Fruit fly (Drosophila melanogaster): ENCODE measurements around the gene CG8209.

The CG8209 gene

DNA sequence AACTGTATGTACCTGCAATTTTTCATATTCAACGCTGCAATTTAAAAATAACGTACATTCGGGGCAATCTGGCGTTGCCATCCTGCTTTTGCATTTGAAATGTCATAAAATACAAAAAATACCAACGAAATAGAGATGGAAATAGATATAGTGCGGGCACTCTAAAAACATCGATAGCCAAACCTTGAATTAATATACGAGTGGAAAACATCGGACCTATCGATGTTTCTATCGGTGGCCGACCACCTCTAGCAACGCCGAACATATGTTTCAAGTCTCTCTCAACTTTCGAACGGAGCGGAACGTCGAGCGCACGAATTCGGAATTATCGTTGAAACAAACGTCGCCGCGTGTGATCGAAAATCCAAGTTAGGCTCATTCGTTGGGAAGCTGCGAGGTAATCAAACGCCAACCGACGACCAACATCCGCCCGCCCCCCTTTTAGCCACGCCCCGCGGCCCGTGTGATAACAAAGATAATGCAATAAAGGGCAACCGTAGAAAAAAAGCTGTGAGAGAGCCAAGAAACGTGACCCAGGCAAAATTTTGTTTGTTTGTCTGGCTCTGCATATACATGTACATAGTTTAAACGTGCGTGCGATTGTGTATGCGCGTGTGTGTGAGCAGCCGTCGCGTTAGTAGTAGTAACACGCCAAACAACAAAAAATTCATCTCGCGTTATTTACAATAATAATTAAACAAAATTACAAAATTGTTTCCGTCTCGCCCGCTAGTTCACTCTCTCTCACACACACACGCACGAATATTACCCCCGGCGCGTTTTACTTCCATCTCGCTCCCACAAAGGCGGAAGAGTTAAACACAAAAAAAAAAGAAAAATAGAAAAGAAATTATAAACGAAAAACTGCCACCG lies 2.8 kb downstream of the CG8209 start, which contains the start of gene nmo (continued):
- TF ChIP-seq gro (GFP tag; optimal IDR thresholded peaks at IDR 0.05) (peak; percentile 67), ewg (GFP tag; optimal IDR thresholded peaks at IDR 0.05) (no peak), CG3407 (GFP tag; optimal IDR thresholded peaks at IDR 0.05) (no peak), dysf (GFP tag; IDR thresholded peaks at IDR 0.05) (no peak), caup (GFP tag; optimal IDR thresholded peaks at IDR 0.05; ENCODE audit: severe bottlenecking) (peak; percentile 26), CG11247 (GFP tag; IDR thresholded peaks at IDR 0.05) (no peak), CG16815 (GFP tag; optimal IDR thresholded peaks at IDR 0.05) (no peak), CG30020 (tag; optimal IDR thresholded peaks at IDR 0.05) (peak; percentile 3), CG17328 (GFP tag; IDR thresholded peaks at IDR 0.05) (no peak), HHEX (GFP tag; optimal IDR thresholded peaks at IDR 0.05) (peak; percentile 25), tna (GFP tag; IDR thresholded peaks at IDR 0.05; ENCODE audit: partially characterized antibody) (no peak), Bteb2 (GFP tag; optimal IDR thresholded peaks at IDR 0.05) (no peak), insv (GFP tag; optimal IDR thresholded peaks at IDR 0.05) (no peak), ken (GFP tag; IDR thresholded peaks at IDR 0.05) (no peak), bigmax (GFP tag; optimal IDR thresholded peaks at IDR 0.05) (no peak), dm (GFP tag; optimal IDR thresholded peaks at IDR 0.05) (no peak), zf30C (GFP tag; optimal IDR thresholded peaks at IDR 0.05) (no peak), mirr (GFP tag; optimal IDR thresholded peaks at IDR 0.05) (no peak), chinmo (GFP tag; IDR thresholded peaks at IDR 0.05; ENCODE audit: partially characterized antibody) (no peak), CG7372 (GFP tag; IDR thresholded peaks at IDR 0.05) (no peak), CG30431 (GFP tag; optimal IDR thresholded peaks at IDR 0.05) (no peak), h (optimal IDR thresholded peaks at IDR 0.05) (no peak), klu (GFP tag; IDR thresholded peaks at IDR 0.05) (no peak), CG15073 (GFP tag; optimal IDR thresholded peaks at IDR 0.05) (no peak), MTF-1 (GFP tag; optimal IDR thresholded peaks at IDR 0.05; ENCODE audit: borderline replicate concordance) (no peak), grau (tag; optimal IDR thresholded peaks at IDR 0.05) (no peak), CG18476 (GFP tag; optimal IDR thresholded peaks at IDR 0.05) (no peak), Taf1 (GFP tag; IDR thresholded peaks at IDR 0.05) (no peak), CoRest (tag; optimal IDR thresholded peaks at IDR 0.05) (no peak), CG8290 (GFP tag; optimal IDR thresholded peaks at IDR 0.05) (no peak), CG8290 (tag; optimal IDR thresholded peaks at IDR 0.05) (peak in 1 of 2 experiments; percentile 63), CG4730 (GFP tag; IDR thresholded peaks at IDR 0.05) (no peak), pan (optimal IDR thresholded peaks at IDR 0.05) (no peak), pan (GFP tag; optimal IDR thresholded peaks at IDR 0.05 in 1 of 2, IDR thresholded peaks at IDR 0.05 in 1 of 2) (no peak), pb (GFP tag; optimal IDR thresholded peaks at IDR 0.05) (peak; percentile 4), CG11504 (tag; optimal IDR thresholded peaks at IDR 0.05) (peak; percentile 54), mam (GFP tag; optimal IDR thresholded peaks at IDR 0.05) (peak; percentile 8), Hr51 (GFP tag; optimal IDR thresholded peaks at IDR 0.05) (peak; percentile 12 to 17), pnt (GFP tag; optimal IDR thresholded peaks at IDR 0.05) (no peak), schlank (tag; optimal IDR thresholded peaks at IDR 0.05) (no peak), CG4282 (GFP tag; optimal IDR thresholded peaks at IDR 0.05) (no peak), CG9876 (GFP tag; optimal IDR thresholded peaks at IDR 0.05) (no peak), CG11456 (GFP tag; IDR thresholded peaks at IDR 0.05) (no peak), CG12155 (GFP tag; optimal IDR thresholded peaks at IDR 0.05) (no peak), grn (GFP tag; optimal IDR thresholded peaks at IDR 0.05) (no peak), CG14667 (GFP tag; IDR thresholded peaks at IDR 0.05) (no peak)
